Fruit fly (Drosophila melanogaster) whole organism, embryonic: Measurements from ENCODE around the gene CG5180.
A peak's percentile ranks its signal among the peaks of the same experiment; 100 is the strongest.

Experiments
- Abd-B ChIP-seq: fragments of 200-800 bp; sonication (Bioruptor generic); optimal IDR thresholded peaks from 2 replicates; lab custom pipeline; 2018; ENCODE audit warnings: missing biosample characterization, mild to moderate bottlenecking, missing genetic modification characterization, moderate library complexity
- Atf-2 ChIP-seq: fragments of 200-800 bp; sonication (Bioruptor generic); optimal IDR thresholded peaks from 2 replicates; lab custom pipeline; 2016; ENCODE audit warnings: missing biosample characterization, missing genetic modification characterization
- CG10431 ChIP-seq: fragments of 200-800 bp; sonication (Bioruptor generic); optimal IDR thresholded peaks from 3 replicates; lab custom pipeline; 2018; ENCODE audit warnings: missing biosample characterization, mild to moderate bottlenecking, missing genetic modification characterization
- CG10959 ChIP-seq: fragments of 200-800 bp; sonication (Bioruptor generic); IDR thresholded peaks from 2 replicates; pipeline ENCODE4 v1.3.6; 2022; ENCODE audit warnings: missing biosample characterization, missing genetic modification characterization
- CG12104 ChIP-seq: fragments of 200-800 bp; sonication (Bioruptor generic); optimal IDR thresholded peaks from 3 replicates; lab custom pipeline; 2016; ENCODE audit warnings: missing biosample characterization, missing genetic modification characterization
- CG13624 ChIP-seq: fragments of 200-800 bp; sonication (Bioruptor generic); optimal IDR thresholded peaks from 2 replicates; lab custom pipeline; 2016; ENCODE audit warnings: missing biosample characterization, missing genetic modification characterization
- CG14014 ChIP-seq: fragments of 200-800 bp; sonication (Bioruptor generic); IDR thresholded peaks from 2 replicates; pipeline ENCODE4 v1.3.6; 2022; ENCODE audit warnings: missing biosample characterization, missing genetic modification characterization
- CG18262 ChIP-seq: fragments of 200-800 bp; optimal IDR thresholded peaks from 3 replicates; lab custom pipeline; 2019; ENCODE audit warnings: missing biosample characterization, mild to moderate bottlenecking, missing genetic modification characterization, moderate library complexity
- CG2120 ChIP-seq: fragments of 200-800 bp; sonication (Bioruptor generic); optimal IDR thresholded peaks from 3 replicates; lab custom pipeline; 2016; ENCODE audit warnings: missing biosample characterization, missing genetic modification characterization
- CG31224 ChIP-seq: fragments of 200-800 bp; sonication (Bioruptor generic); IDR thresholded peaks from 2 replicates; pipeline ENCODE4 v1.3.6; 2022; ENCODE audit warnings: missing biosample characterization, missing genetic modification characterization
- CG31388 ChIP-seq: fragments of 200-800 bp; sonication (Bioruptor generic); optimal IDR thresholded peaks from 2 replicates; lab custom pipeline; 2016; ENCODE audit warnings: missing biosample characterization, missing genetic modification characterization
- CG33213 ChIP-seq: fragments of 200-800 bp; sonication (Bioruptor generic); optimal IDR thresholded peaks from 3 replicates; lab custom pipeline; 2016; ENCODE audit warnings: missing biosample characterization, missing genetic modification characterization
- CG3995 ChIP-seq: fragments of 200-800 bp; sonication (Bioruptor generic); optimal IDR thresholded peaks from 3 replicates; lab custom pipeline; 2016; ENCODE audit warnings: missing biosample characterization, missing genetic modification characterization
- CG42726 ChIP-seq: fragments of 200-800 bp; sonication (Bioruptor generic); IDR thresholded peaks from 2 replicates; pipeline ENCODE4 v1.3.6; 2022; ENCODE audit warnings: missing biosample characterization, missing genetic modification characterization; ENCODE audit not compliant: partially characterized antibody
- CG4730 ChIP-seq: fragments of 200-800 bp; sonication (Bioruptor generic); IDR thresholded peaks from 2 replicates; pipeline ENCODE4 v1.3.6; 2022; ENCODE audit warnings: missing biosample characterization, missing genetic modification characterization
- CG5245 ChIP-seq: fragments of 200-800 bp; sonication (Bioruptor generic); optimal IDR thresholded peaks from 3 replicates; lab custom pipeline; 2016; ENCODE audit warnings: missing biosample characterization, missing genetic modification characterization
- CG6175 ChIP-seq: fragments of 200-800 bp; sonication (Bioruptor generic); IDR thresholded peaks from 3 replicates; pipeline ENCODE4 v1.3.6; 2022; ENCODE audit warnings: missing biosample characterization, missing genetic modification characterization
- CG8089 ChIP-seq: fragments of 200-800 bp; sonication (Bioruptor generic); optimal IDR thresholded peaks from 3 replicates; lab custom pipeline; 2016; ENCODE audit warnings: missing biosample characterization, missing genetic modification characterization
- CG8765 ChIP-seq: fragments of 200-800 bp; sonication (Bioruptor generic); IDR thresholded peaks from 2 replicates; pipeline ENCODE4 v1.3.6; 2022; ENCODE audit warnings: missing biosample characterization, missing genetic modification characterization
- Elba2 ChIP-seq: fragments of 200-800 bp; sonication (Bioruptor generic); optimal IDR thresholded peaks from 3 replicates; lab custom pipeline; 2016; ENCODE audit warnings: missing biosample characterization, missing genetic modification characterization
- Fer2 ChIP-seq: fragments of 200-800 bp; sonication (Bioruptor generic); optimal IDR thresholded peaks from 2 replicates; lab custom pipeline; 2018; ENCODE audit warnings: missing biosample characterization, mild to moderate bottlenecking, missing genetic modification characterization, moderate library complexity
- HmgD ChIP-seq: fragments of 200-800 bp; sonication (Bioruptor generic); optimal IDR thresholded peaks from 3 replicates; lab custom pipeline; 2016; ENCODE audit warnings: missing biosample characterization, missing genetic modification characterization
- HmgZ ChIP-seq: fragments of 200-800 bp; sonication (Bioruptor generic); optimal IDR thresholded peaks from 2 replicates; lab custom pipeline; 2018; ENCODE audit warnings: missing biosample characterization, mild to moderate bottlenecking, missing genetic modification characterization
- Jarid2 ChIP-seq: fragments of 200-800 bp; sonication (Bioruptor generic); optimal IDR thresholded peaks from 3 replicates; lab custom pipeline; 2017; ENCODE audit warnings: mild to moderate bottlenecking, missing biosample characterization, missing genetic modification reagents, missing genetic modification characterization
- Lhr ChIP-seq: fragments of 200-800 bp; sonication (Bioruptor generic); optimal IDR thresholded peaks from 3 replicates; lab custom pipeline; 2017; ENCODE audit warnings: mild to moderate bottlenecking, missing biosample characterization, missing genetic modification reagents, missing genetic modification characterization
- MESR4 ChIP-seq: fragments of 200-800 bp; sonication (Bioruptor generic); optimal IDR thresholded peaks from 2 replicates; lab custom pipeline; 2018; ENCODE audit warnings: missing biosample characterization, mild to moderate bottlenecking, missing genetic modification characterization, moderate library complexity
- NfI ChIP-seq: fragments of 200-800 bp; sonication (Bioruptor generic); optimal IDR thresholded peaks from 3 replicates; lab custom pipeline; 2018; ENCODE audit warnings: missing biosample characterization, mild to moderate bottlenecking, missing genetic modification characterization, moderate library complexity
- Rx ChIP-seq: fragments of 200-800 bp; sonication (Bioruptor generic); IDR thresholded peaks from 2 replicates; pipeline ENCODE4 v1.3.6; 2022; ENCODE audit warnings: missing biosample characterization, missing genetic modification characterization
- Sry-δ ChIP-seq: fragments of 200-800 bp; sonication (Bioruptor generic); optimal IDR thresholded peaks from 2 replicates; lab custom pipeline; 2016; ENCODE audit warnings: missing biosample characterization, missing genetic modification characterization
- Tbp ChIP-seq: fragments of >200 bp; optimal IDR thresholded peaks from 2 replicates; lab custom pipeline; 2018; ENCODE audit warnings: missing biosample characterization, missing genetic modification characterization
- Trl ChIP-seq, 3 experiments: fragments of >200 bp in 2 of 3; fragments of 200-800 bp in 1 of 3; sonication (Bioruptor generic) in 1 of 3; optimal IDR thresholded peaks; 2 replicates in 1 of 3; 3 replicates in 2 of 3; lab custom pipeline; 2016 to 2017; ENCODE audit warnings: missing biosample characterization in 1 of 3, missing genetic modification characterization in 1 of 3
- ac ChIP-seq: fragments of 200-800 bp; sonication (Bioruptor generic); optimal IDR thresholded peaks from 3 replicates; lab custom pipeline; 2017; ENCODE audit warnings: missing biosample characterization, mild to moderate bottlenecking, missing genetic modification characterization
- ash1 ChIP-seq: fragments of 200-800 bp; sonication (Bioruptor generic); optimal IDR thresholded peaks from 2 replicates; lab custom pipeline; 2018; ENCODE audit warnings: missing biosample characterization, mild to moderate bottlenecking, missing genetic modification characterization
- bcd ChIP-seq: fragments of 200-800 bp; sonication (Bioruptor generic); optimal IDR thresholded peaks from 2 replicates; lab custom pipeline; 2017; ENCODE audit warnings: missing biosample characterization, mild to moderate bottlenecking, missing genetic modification characterization
- ci ChIP-seq: fragments of 200-800 bp; sonication (Bioruptor generic); IDR thresholded peaks from 3 replicates; pipeline ENCODE4 v1.3.6; 2022; ENCODE audit warnings: missing biosample characterization, missing genetic modification characterization
- ind ChIP-seq: fragments of 200-800 bp; sonication (Bioruptor generic); optimal IDR thresholded peaks from 3 replicates; lab custom pipeline; 2016; ENCODE audit warnings: missing biosample characterization, missing genetic modification characterization
- kay ChIP-seq: fragments of 200-800 bp; sonication (Bioruptor generic); optimal IDR thresholded peaks from 2 replicates; lab custom pipeline; 2016; ENCODE audit warnings: missing biosample characterization, missing genetic modification characterization
- lmd ChIP-seq: fragments of 200-800 bp; sonication (Bioruptor generic); IDR thresholded peaks from 2 replicates; pipeline ENCODE4 v1.3.6; 2022; ENCODE audit warnings: missing biosample characterization, missing genetic modification characterization
- nau ChIP-seq: fragments of 200-800 bp; sonication (Bioruptor generic); optimal IDR thresholded peaks from 3 replicates; lab custom pipeline; 2017; ENCODE audit warnings: missing biosample characterization, mild to moderate bottlenecking, missing genetic modification characterization, missing genetic modification reagents
- nerfin-1 ChIP-seq: fragments of 200-800 bp; sonication (Bioruptor generic); optimal IDR thresholded peaks from 3 replicates; lab custom pipeline; 2019; ENCODE audit warnings: missing biosample characterization, mild to moderate bottlenecking, missing genetic modification characterization, moderate library complexity
- ranshi ChIP-seq: fragments of 200-800 bp; sonication (Bioruptor generic); IDR thresholded peaks from 2 replicates; pipeline ENCODE4 v1.3.6; 2022; ENCODE audit warnings: missing biosample characterization, missing genetic modification characterization
- run ChIP-seq: fragments of 200-800 bp; sonication (Bioruptor generic); optimal IDR thresholded peaks from 3 replicates; lab custom pipeline; 2018; ENCODE audit warnings: missing biosample characterization, mild to moderate bottlenecking, missing genetic modification characterization
- sens-2 ChIP-seq: fragments of 200-800 bp; sonication (Bioruptor generic); IDR thresholded peaks from 2 replicates; pipeline ENCODE4 v1.3.6; 2022; ENCODE audit warnings: missing biosample characterization, missing genetic modification characterization
- sim ChIP-seq: fragments of 200-800 bp; sonication (Bioruptor generic); IDR thresholded peaks from 2 replicates; pipeline ENCODE4 v1.3.6; 2022; ENCODE audit warnings: missing biosample characterization, missing genetic modification characterization
- tin ChIP-seq: fragments of 200-800 bp; sonication (Bioruptor generic); optimal IDR thresholded peaks from 3 replicates; lab custom pipeline; 2016; ENCODE audit warnings: missing biosample characterization, missing genetic modification characterization
- tio ChIP-seq: fragments of 200-800 bp; sonication (Bioruptor generic); optimal IDR thresholded peaks from 2 replicates; lab custom pipeline; 2017; ENCODE audit warnings: missing biosample characterization, missing genetic modification characterization, inconsistent platforms
- wor ChIP-seq: fragments of 200-800 bp; sonication (Bioruptor generic); IDR thresholded peaks from 2 replicates; pipeline ENCODE4 v1.3.6; 2022; ENCODE audit warnings: missing biosample characterization, missing genetic modification characterization
- zfh2 ChIP-seq: fragments of 200-800 bp; sonication (Bioruptor generic); optimal IDR thresholded peaks from 2 replicates; lab custom pipeline; 2016; ENCODE audit warnings: missing biosample characterization, missing genetic modification characterization

CG5180 gene

dm6 chr3R:20587630-20588479 lies 30.1 kb downstream of the CG5180 start, which contains the start of gene Septin2 (continued):
- TF ChIP-seq CG5245 (GFP tag; lab: Kevin White, UChicago) (peak; percentile 42), CG10959 (GFP tag; lab: Robert Waterston, UW) (0 out of 2 replicates have a peak, but pooled peaks have one; percentile 51), CG2120 (GFP tag; lab: Kevin White, UChicago) (peak; percentile 52), wor (peak; percentile 61), CG42726 (GFP tag; lab: Robert Waterston, UW) (no peak), NfI (GFP tag; lab: Kevin White, UChicago) (peak; percentile 64), Rx (GFP tag; lab: Robert Waterston, UW) (peak; percentile 42; the same call in 1 of the 2 replicates), Elba2 (GFP tag; lab: Kevin White, UChicago) (peak; percentile 79), Sry-δ (GFP tag; lab: Kevin White, UChicago) (peak; percentile 9)
- TF ChIP-seq, all 482 proteins: peak for 325

DNA sequence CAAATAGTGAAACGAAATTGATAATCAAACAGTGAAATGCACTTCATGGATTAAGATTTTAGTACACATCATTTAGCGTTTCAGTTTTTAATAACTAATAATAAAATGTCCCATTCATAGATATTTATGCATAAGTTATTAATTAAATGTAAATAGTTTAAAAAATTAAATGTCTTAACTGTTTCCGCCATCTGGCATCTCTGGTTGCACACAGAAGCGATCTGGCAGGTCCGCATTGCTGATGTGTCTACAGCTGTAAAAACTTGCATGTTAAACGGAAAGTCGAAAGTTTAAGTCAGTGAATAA lies 30.7 kb downstream of the CG5180 start, which contains the start of gene Srp72:
Gene Srp72, plus strand, starts transcription at position 232 of the 306 bp plus-strand sequence.
- TF ChIP-seq Tbp (GFP tag; lab: Kevin White, UChicago) (no peak), MESR4 (GFP tag; lab: Kevin White, UChicago) (no peak), bcd (GFP tag; lab: Kevin White, UChicago) (peak; percentile 21), Abd-B (GFP tag; lab: Kevin White, UChicago) (no peak), ranshi (GFP tag; lab: Robert Waterston, UW) (no peak), sim (GFP tag; lab: Robert Waterston, UW) (no peak), run (no peak), lmd (GFP tag; lab: Robert Waterston, UW) (peak; percentile 37; the same call in 1 of the 2 replicates), CG14014 (GFP tag; lab: Robert Waterston, UW) (peak; percentile 47; the same call in 1 of the 2 replicates), Jarid2 (no peak), ash1 (GFP tag; lab: Kevin White, UChicago) (no peak), ci (peak; percentile 71), CG8089 (GFP tag; lab: Kevin White, UChicago) (no peak), tio (GFP tag; lab: Kevin White, UChicago) (peak; percentile 29), CG31224 (GFP tag; lab: Robert Waterston, UW) (no peak), kay (GFP tag; lab: Kevin White, UChicago) (peak; percentile 10), Atf-2 (GFP tag; lab: Kevin White, UChicago) (no peak), CG8765 (GFP tag; lab: Robert Waterston, UW) (no peak), nerfin-1 (tag; lab: Kevin White, UChicago) (no peak), CG13624 (GFP tag; lab: Kevin White, UChicago) (no peak), HmgD (GFP tag; lab: Kevin White, UChicago) (no peak), CG10431 (peak; percentile 23), sens-2 (0 out of 2 replicates have a peak, but pooled peaks have one; percentile 9), HmgZ (no peak), zfh2 (GFP tag; lab: Kevin White, UChicago) (peak; percentile 1), CG6175 (GFP tag; lab: Robert Waterston, UW) (no peak), CG12104 (GFP tag; lab: Kevin White, UChicago) (peak; percentile 57), CG31388 (no peak), CG4730 (GFP tag; lab: Robert Waterston, UW) (no peak), CG18262 (tag; lab: Kevin White, UChicago) (peak; percentile 34), ac (GFP tag; lab: Kevin White, UChicago) (no peak), Trl (optimal IDR thresholded peaks at IDR 0.05; lab: Kevin White, UChicago) (no peak), Trl (GFP tag; optimal IDR thresholded peaks at IDR 0.05; lab: Kevin White, UChicago) (peak; percentile 0), tin (GFP tag; lab: Kevin White, UChicago) (peak; percentile 41), nau (no peak), Lhr (peak; percentile 26), CG33213 (peak; percentile 18), ind (GFP tag; lab: Kevin White, UChicago) (peak; percentile 69), CG3995 (GFP tag; lab: Kevin White, UChicago) (peak; percentile 21), Fer2 (tag; lab: Kevin White, UChicago) (peak; percentile 50)
